Fruit fly (Drosophila melanogaster) S2 (cell line): ENCODE data around the gene CG6153.

Experiments
- CG8478 ChIP-seq: fragments of >200 bp; optimal IDR thresholded peaks from 2 replicates; lab custom pipeline; 2018
- CTCF ChIP-seq, 2 experiments: fragments of >200 bp; optimal IDR thresholded peaks; 2 replicates each; lab custom pipeline; 2018

dm6 chr2L:12672296-12672695 lies 20.5 kb upstream of the CG6153 start:
- TF ChIP-seq CG8478 (lab: Kevin White, UChicago) (no peak), CTCF (optimal IDR thresholded peaks at IDR 0.05; lab: Kevin White, UChicago) (no peak)
